Fruit fly (Drosophila melanogaster) whole organism, prepupa: ENCODE measurements around the gene CG12123.

ENCODE experiments used
- CG10631 ChIP-seq: fragments of 200-800 bp; sonication (Bioruptor generic); optimal IDR thresholded peaks from 2 replicates; lab custom pipeline; 2016; ENCODE audit warnings: missing biosample characterization, missing genetic modification characterization
- CG10669 ChIP-seq: fragments of 200-800 bp; sonication (Bioruptor generic); optimal IDR thresholded peaks from 3 replicates; lab custom pipeline; 2018; ENCODE audit warnings: missing biosample characterization, mild to moderate bottlenecking, missing genetic modification characterization, moderate library complexity
- CG11294 ChIP-seq: fragments of 200-800 bp; sonication (Bioruptor generic); IDR thresholded peaks from 2 replicates; pipeline ENCODE4 v1.3.6; 2022; ENCODE audit warnings: missing biosample characterization, missing genetic modification characterization
- CG11762 ChIP-seq: fragments of 200-800 bp; sonication (Bioruptor generic); optimal IDR thresholded peaks from 3 replicates; lab custom pipeline; 2016; ENCODE audit warnings: missing biosample characterization, missing genetic modification characterization; ENCODE audit not compliant: insufficient read depth
- CG15336 ChIP-seq: fragments of 200-800 bp; sonication (Bioruptor generic); IDR thresholded peaks from 2 replicates; pipeline ENCODE4 v1.3.6; 2022; ENCODE audit warnings: missing biosample characterization, missing genetic modification characterization
- CG1621 ChIP-seq: fragments of 200-800 bp; sonication (Bioruptor generic); optimal IDR thresholded peaks from 3 replicates; lab custom pipeline; 2018; ENCODE audit warnings: missing biosample characterization, mild to moderate bottlenecking, missing genetic modification characterization
- CG16779 ChIP-seq: fragments of 200-800 bp; sonication (Bioruptor generic); optimal IDR thresholded peaks from 3 replicates; lab custom pipeline; 2017; ENCODE audit warnings: missing biosample characterization, mild to moderate bottlenecking, missing genetic modification characterization
- CG3032 ChIP-seq: fragments of 200-800 bp; optimal IDR thresholded peaks from 2 replicates; lab custom pipeline; 2019; ENCODE audit warnings: missing biosample characterization, mild to moderate bottlenecking, missing genetic modification characterization, moderate library complexity
- CG31627 ChIP-seq: fragments of 200-800 bp; sonication (Bioruptor generic); optimal IDR thresholded peaks from 3 replicates; lab custom pipeline; 2016; ENCODE audit warnings: missing biosample characterization, missing genetic modification characterization
- CG32006 ChIP-seq: fragments of 200-800 bp; sonication (Bioruptor generic); optimal IDR thresholded peaks from 3 replicates; lab custom pipeline; 2017; ENCODE audit warnings: missing biosample characterization, mild to moderate bottlenecking, missing genetic modification characterization
- CG34406 ChIP-seq: fragments of 200-800 bp; sonication (Bioruptor generic); optimal IDR thresholded peaks from 3 replicates; lab custom pipeline; 2016; ENCODE audit warnings: missing biosample characterization, missing genetic modification characterization
- CG3919 ChIP-seq: fragments of 200-800 bp; sonication (Bioruptor generic); optimal IDR thresholded peaks from 3 replicates; lab custom pipeline; 2016; ENCODE audit warnings: missing biosample characterization, missing genetic modification characterization
- CG4318 ChIP-seq: fragments of 200-800 bp; sonication (Bioruptor generic); optimal IDR thresholded peaks from 3 replicates; lab custom pipeline; 2017; ENCODE audit warnings: missing biosample characterization, mild to moderate bottlenecking, missing genetic modification characterization
- CG6792 ChIP-seq: fragments of 200-800 bp; sonication (Bioruptor generic); optimal IDR thresholded peaks from 3 replicates; lab custom pipeline; 2016; ENCODE audit warnings: missing biosample characterization, missing genetic modification characterization
- CG7368 ChIP-seq: fragments of 200-800 bp; sonication (Bioruptor generic); optimal IDR thresholded peaks from 3 replicates; lab custom pipeline; 2016; ENCODE audit warnings: missing biosample characterization, missing genetic modification characterization
- CG8119 ChIP-seq: fragments of 200-800 bp; sonication (Bioruptor generic); IDR thresholded peaks from 3 replicates; pipeline ENCODE4 v1.3.6; 2022; ENCODE audit warnings: missing biosample characterization, missing genetic modification characterization
- CG8319 ChIP-seq: fragments of 200-800 bp; sonication (Bioruptor generic); optimal IDR thresholded peaks from 3 replicates; lab custom pipeline; 2016; ENCODE audit warnings: missing biosample characterization, missing genetic modification characterization
- CG8632 ChIP-seq: fragments of 200-800 bp; sonication (Bioruptor generic); optimal IDR thresholded peaks from 3 replicates; lab custom pipeline; 2016; ENCODE audit warnings: missing biosample characterization, missing genetic modification characterization
- CG9139 ChIP-seq: fragments of 200-800 bp; sonication (Bioruptor generic); optimal IDR thresholded peaks from 3 replicates; lab custom pipeline; 2017; ENCODE audit warnings: missing biosample characterization, mild to moderate bottlenecking, missing genetic modification characterization
- Eip75B ChIP-seq: fragments of 200-800 bp; sonication (Bioruptor generic); optimal IDR thresholded peaks from 3 replicates; lab custom pipeline; 2016; ENCODE audit warnings: missing biosample characterization, missing genetic modification characterization
- Eip78C ChIP-seq: fragments of 200-800 bp; sonication (Bioruptor generic); peaks from one replicate; lab custom pipeline; 2016; ENCODE audit warnings: missing biosample characterization, missing genetic modification characterization
- Eip93F ChIP-seq: fragments of 200-800 bp; sonication (Bioruptor generic); optimal IDR thresholded peaks from 2 replicates; lab custom pipeline; 2016; ENCODE audit warnings: missing biosample characterization, mild to moderate bottlenecking, missing genetic modification characterization
- Ets96B ChIP-seq: fragments of 200-800 bp; optimal IDR thresholded peaks from 2 replicates; lab custom pipeline; 2019; ENCODE audit warnings: missing biosample characterization, mild to moderate bottlenecking, missing genetic modification characterization, moderate library complexity
- Gug ChIP-seq: fragments of 200-800 bp; sonication (Bioruptor generic); IDR thresholded peaks from 2 replicates; pipeline ENCODE4 v1.3.6; 2022; ENCODE audit warnings: missing biosample characterization, missing genetic modification characterization
- Lpt ChIP-seq: fragments of 200-800 bp; sonication (Bioruptor generic); optimal IDR thresholded peaks from 3 replicates; lab custom pipeline; 2016; ENCODE audit warnings: missing biosample characterization, missing genetic modification characterization
- Met ChIP-seq: fragments of 200-800 bp; sonication (Bioruptor generic); optimal IDR thresholded peaks from 3 replicates; lab custom pipeline; 2016; ENCODE audit warnings: missing biosample characterization, missing genetic modification characterization
- OdsH ChIP-seq: fragments of 200-800 bp; sonication (Bioruptor generic); optimal IDR thresholded peaks from 3 replicates; lab custom pipeline; 2016; ENCODE audit warnings: missing biosample characterization, missing genetic modification characterization
- Smox ChIP-seq: fragments of 200-800 bp; sonication (Bioruptor generic); optimal IDR thresholded peaks from 3 replicates; lab custom pipeline; 2016; ENCODE audit warnings: missing biosample characterization, missing genetic modification characterization
- Sox102F ChIP-seq: fragments of 200-800 bp; sonication (Bioruptor generic); optimal IDR thresholded peaks from 2 replicates; lab custom pipeline; 2016; ENCODE audit warnings: missing biosample characterization, mild to moderate bottlenecking, missing genetic modification characterization
- Sox14 ChIP-seq: fragments of 200-800 bp; sonication (Bioruptor generic); optimal IDR thresholded peaks from 3 replicates; lab custom pipeline; 2016; ENCODE audit warnings: missing biosample characterization, missing genetic modification characterization
- Sox15 ChIP-seq: fragments of 200-800 bp; sonication (Bioruptor generic); optimal IDR thresholded peaks from 3 replicates; lab custom pipeline; 2016; ENCODE audit warnings: missing biosample characterization, missing genetic modification characterization
- achi ChIP-seq: fragments of 200-800 bp; sonication (Bioruptor generic); optimal IDR thresholded peaks from 3 replicates; lab custom pipeline; 2016; ENCODE audit warnings: missing biosample characterization, missing genetic modification characterization
- acj6 ChIP-seq: fragments of 200-800 bp; sonication (Bioruptor generic); optimal IDR thresholded peaks from 3 replicates; lab custom pipeline; 2016; ENCODE audit warnings: missing biosample characterization, missing genetic modification characterization
- dac ChIP-seq: fragments of 200-800 bp; sonication (Bioruptor generic); optimal IDR thresholded peaks from 2 replicates; lab custom pipeline; 2017; ENCODE audit warnings: missing biosample characterization, mild to moderate bottlenecking, missing genetic modification characterization
- dsx ChIP-seq: fragments of 200-800 bp; optimal IDR thresholded peaks from 3 replicates; lab custom pipeline; 2019; ENCODE audit warnings: missing biosample characterization, mild to moderate bottlenecking, missing genetic modification characterization, moderate library complexity; ENCODE audit not compliant: poor library complexity, severe bottlenecking
- esn ChIP-seq: fragments of 200-800 bp; sonication (Bioruptor generic); optimal IDR thresholded peaks from 2 replicates; lab custom pipeline; 2016; ENCODE audit warnings: missing biosample characterization, mild to moderate bottlenecking, missing genetic modification characterization, moderate library complexity
- fd59A ChIP-seq: fragments of 200-800 bp; sonication (Bioruptor generic); optimal IDR thresholded peaks from 2 replicates; lab custom pipeline; 2017; ENCODE audit warnings: missing biosample characterization, mild to moderate bottlenecking, missing genetic modification characterization, missing genetic modification reagents
- fd85E ChIP-seq: fragments of 200-800 bp; sonication (Bioruptor generic); optimal IDR thresholded peaks from 3 replicates; lab custom pipeline; 2016; ENCODE audit warnings: missing biosample characterization, missing genetic modification characterization
- net ChIP-seq: fragments of 200-800 bp; sonication (Bioruptor generic); optimal IDR thresholded peaks from 3 replicates; lab custom pipeline; 2016; ENCODE audit warnings: missing biosample characterization, missing genetic modification characterization
- salr ChIP-seq, 2 experiments: fragments of 200-800 bp; sonication (Bioruptor generic); optimal IDR thresholded peaks; 3 replicates each; lab custom pipeline; 2016 to 2018; ENCODE audit warnings: missing biosample characterization in 2 of 2, missing genetic modification characterization in 2 of 2, mild to moderate bottlenecking in 1 of 2
- spab ChIP-seq: fragments of 200-800 bp; sonication (Bioruptor generic); optimal IDR thresholded peaks from 2 replicates; lab custom pipeline; 2017; ENCODE audit warnings: missing biosample characterization, mild to moderate bottlenecking, missing genetic modification characterization, missing genetic modification reagents
- ss ChIP-seq, 2 experiments: fragments of 200-800 bp; sonication (Bioruptor generic); optimal IDR thresholded peaks; 2 replicates in 1 of 2; 3 replicates in 1 of 2; lab custom pipeline; 2017 to 2018; ENCODE audit warnings: mild to moderate bottlenecking in 2 of 2, missing biosample characterization in 2 of 2, missing genetic modification characterization in 2 of 2, moderate library complexity in 1 of 2
- svp ChIP-seq: fragments of 200-800 bp; sonication (Bioruptor generic); peaks from one replicate; lab custom pipeline; 2016; ENCODE audit warnings: missing biosample characterization, missing genetic modification characterization
- topi ChIP-seq: fragments of 200-800 bp; sonication (Bioruptor generic); optimal IDR thresholded peaks from 3 replicates; lab custom pipeline; 2016; ENCODE audit warnings: missing biosample characterization, missing genetic modification characterization
- vri ChIP-seq: fragments of 200-800 bp; sonication (Bioruptor generic); optimal IDR thresholded peaks from 3 replicates; lab custom pipeline; 2016; ENCODE audit warnings: missing biosample characterization, mild to moderate bottlenecking, missing genetic modification characterization

CG12123 gene

dm6 chrX:8416956-8417355 lies 25.2 kb downstream of the CG12123 start:
- TF ChIP-seq fd59A (GFP tag; lab: Kevin White, UChicago): no peak
- peak; percentile 4 for TF ChIP-seq CG8632
- peak; percentile 22 for TF ChIP-seq CG3919 (GFP tag; lab: Kevin White, UChicago)
- TF ChIP-seq CG10669 (GFP tag; lab: Kevin White, UChicago): no peak
- TF ChIP-seq acj6 (GFP tag; lab: Kevin White, UChicago): peak; percentile 3
- TF ChIP-seq CG32006: peak; percentile 17
- TF ChIP-seq CG15336 (GFP tag; lab: Robert Waterston, UW): peak; percentile 37; the same call in 1 of the 2 replicates
- peak; percentile 15 for TF ChIP-seq svp (GFP tag; lab: Kevin White, UChicago)
- peak; percentile 3 for TF ChIP-seq OdsH
- TF ChIP-seq Eip78C (GFP tag; lab: Kevin White, UChicago): peak; percentile 72
- TF ChIP-seq topi (GFP tag; lab: Kevin White, UChicago): peak; percentile 10
- TF ChIP-seq, all 60 proteins: peak for 9

- TF ChIP-seq CG32006: no peak
- TF ChIP-seq Eip78C (GFP tag; lab: Kevin White, UChicago): peak; percentile 74
- no peak for TF ChIP-seq Lpt (GFP tag; lab: Kevin White, UChicago)
- TF ChIP-seq Met (GFP tag; lab: Kevin White, UChicago): peak; percentile 4
- no peak for TF ChIP-seq CG1621
- no peak for TF ChIP-seq dac (GFP tag; lab: Kevin White, UChicago)
These were observed 25.9 kb downstream of the CG12123 start for dm6 chrX:8416209-8416608.

- TF ChIP-seq Smox (no peak), CG32006 (peak; percentile 14), svp (GFP tag; lab: Kevin White, UChicago) (peak; percentile 52)
These were observed 26.5 kb downstream of the CG12123 start for dm6 chrX:8415605-8416004.

DNA sequence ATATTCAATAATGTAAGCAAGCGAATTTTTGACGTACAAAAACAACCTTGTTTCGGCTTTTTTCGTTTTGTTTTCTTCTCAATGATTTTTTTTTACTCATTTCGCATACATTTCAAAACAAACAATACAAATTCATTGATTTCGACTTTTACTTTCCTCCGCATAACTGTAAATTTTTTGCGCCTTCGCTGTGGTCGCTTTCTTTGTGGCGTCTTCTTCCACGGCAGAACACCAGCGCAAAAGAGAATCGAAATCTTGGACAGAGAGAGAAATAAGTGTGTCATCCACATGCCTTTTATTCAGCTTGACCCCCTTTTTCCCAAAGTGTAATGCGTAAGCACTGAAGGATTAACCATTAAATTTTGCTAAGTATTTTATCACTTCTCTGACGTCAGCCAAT lies 27.8 kb downstream of the CG12123 start:
- no peak for TF ChIP-seq CG15336 (GFP tag; lab: Robert Waterston, UW)
- no peak for TF ChIP-seq Sox15
- no peak for TF ChIP-seq fd85E (GFP tag; lab: Kevin White, UChicago)
- TF ChIP-seq vri: peak; percentile 3
- TF ChIP-seq Sox14 (GFP tag; lab: Kevin White, UChicago): no peak
- TF ChIP-seq achi (GFP tag; lab: Kevin White, UChicago): no peak
- TF ChIP-seq CG8632: no peak
- TF ChIP-seq spab (GFP tag; lab: Kevin White, UChicago): no peak
- no peak for TF ChIP-seq Sox102F (GFP tag; lab: Kevin White, UChicago)
- TF ChIP-seq ss (GFP tag; optimal IDR thresholded peaks at IDR 0.05; lab: Kevin White, UChicago): no peak
- no peak for TF ChIP-seq Smox
- no peak for TF ChIP-seq CG9139
- TF ChIP-seq acj6 (GFP tag; lab: Kevin White, UChicago): peak; percentile 5
- no peak for TF ChIP-seq CG10631 (GFP tag; lab: Kevin White, UChicago)
- peak; percentile 51 for TF ChIP-seq Eip78C (GFP tag; lab: Kevin White, UChicago)
- no peak for TF ChIP-seq CG8119 (GFP tag; lab: Robert Waterston, UW)
- TF ChIP-seq CG31627: peak; percentile 6
- TF ChIP-seq Eip75B (GFP tag; lab: Kevin White, UChicago): peak; percentile 31
- TF ChIP-seq CG11762 (GFP tag; lab: Kevin White, UChicago): no peak
- no peak for TF ChIP-seq svp (GFP tag; lab: Kevin White, UChicago)
- TF ChIP-seq CG16779 (tag; lab: Kevin White, UChicago): no peak
- peak; percentile 23 for TF ChIP-seq OdsH
- no peak for TF ChIP-seq CG10669 (GFP tag; lab: Kevin White, UChicago)
- TF ChIP-seq CG11294 (GFP tag; lab: Robert Waterston, UW): no peak
- TF ChIP-seq Gug (GFP tag; lab: Robert Waterston, UW): no peak
- TF ChIP-seq CG7368 (GFP tag; lab: Kevin White, UChicago): no peak
- no peak for TF ChIP-seq Eip93F (GFP tag; lab: Kevin White, UChicago)
- no peak for TF ChIP-seq Ets96B (tag; lab: Kevin White, UChicago)
- no peak for TF ChIP-seq CG3032 (tag; lab: Kevin White, UChicago)
- TF ChIP-seq CG34406 (GFP tag; lab: Kevin White, UChicago): no peak
- no peak for TF ChIP-seq dsx (GFP tag; lab: Kevin White, UChicago)
- no peak for TF ChIP-seq dac (GFP tag; lab: Kevin White, UChicago)
- no peak for TF ChIP-seq Lpt (GFP tag; lab: Kevin White, UChicago)
- TF ChIP-seq CG4318 (GFP tag; lab: Kevin White, UChicago): no peak
- TF ChIP-seq CG6792 (GFP tag; lab: Kevin White, UChicago): no peak
- TF ChIP-seq salr (GFP tag; optimal IDR thresholded peaks at IDR 0.05; lab: Kevin White, UChicago): no peak
- TF ChIP-seq CG8319: no peak
- peak; percentile 45 for TF ChIP-seq esn (GFP tag; lab: Kevin White, UChicago)
- TF ChIP-seq CG1621: no peak
- no peak for TF ChIP-seq net (GFP tag; lab: Kevin White, UChicago)
